Worm (Caenorhabditis elegans) whole organism, mixed stage, embryonic: ENCODE results near the gene gskl-1.

ENCODE experiments used
- blmp-1 ChIP-seq: fragments of 150-350 bp; optimal IDR thresholded peaks from 2 replicates; lab custom pipeline; 2014; ENCODE audit warnings: missing biosample characterization, missing genetic modification characterization
- ces-1 ChIP-seq: fragments of 150-350 bp; optimal IDR thresholded peaks from 2 replicates; lab custom pipeline; 2014; ENCODE audit warnings: missing biosample characterization, missing genetic modification reagents, missing genetic modification characterization
- flh-1 ChIP-seq: fragments of 200-800 bp; sonication (Bioruptor generic); optimal IDR thresholded peaks from 2 replicates; lab custom pipeline; 2018; ENCODE audit warnings: mild to moderate bottlenecking, missing genetic modification characterization, moderate library complexity, missing compliant biosample characterization
- mep-1 ChIP-seq: fragments of 150-350 bp; optimal IDR thresholded peaks from 2 replicates; lab custom pipeline; 2017; ENCODE audit warnings: missing biosample characterization, missing genetic modification reagents, missing genetic modification characterization, inconsistent platforms
- mls-2 ChIP-seq: sonication (generic microtip); optimal IDR thresholded peaks from 2 replicates; lab custom pipeline; 2016; ENCODE audit warnings: mild to moderate bottlenecking, missing genetic modification characterization, moderate library complexity, missing compliant biosample characterization
- nhr-237 ChIP-seq: fragments of 150-350 bp; optimal IDR thresholded peaks from 2 replicates; lab custom pipeline; 2014; ENCODE audit warnings: missing biosample characterization, missing genetic modification characterization
- nhr-28 ChIP-seq: fragments of 150-350 bp; optimal IDR thresholded peaks from 2 replicates; lab custom pipeline; 2014; ENCODE audit warnings: missing biosample characterization, missing genetic modification characterization
- nhr-76 ChIP-seq: sonication (generic microtip); optimal IDR thresholded peaks from 2 replicates; lab custom pipeline; 2017; ENCODE audit warnings: missing biosample characterization, missing genetic modification characterization
- pha-4 ChIP-seq: fragments of 150-350 bp; optimal IDR thresholded peaks from 2 replicates; lab custom pipeline; 2018; ENCODE audit warnings: missing biosample characterization, missing genetic modification reagents, missing genetic modification characterization
- unc-62 ChIP-seq: fragments of 150-350 bp; optimal IDR thresholded peaks from 2 replicates; lab custom pipeline; 2014; ENCODE audit warnings: missing biosample characterization, missing genetic modification reagents, missing genetic modification characterization

DNA sequence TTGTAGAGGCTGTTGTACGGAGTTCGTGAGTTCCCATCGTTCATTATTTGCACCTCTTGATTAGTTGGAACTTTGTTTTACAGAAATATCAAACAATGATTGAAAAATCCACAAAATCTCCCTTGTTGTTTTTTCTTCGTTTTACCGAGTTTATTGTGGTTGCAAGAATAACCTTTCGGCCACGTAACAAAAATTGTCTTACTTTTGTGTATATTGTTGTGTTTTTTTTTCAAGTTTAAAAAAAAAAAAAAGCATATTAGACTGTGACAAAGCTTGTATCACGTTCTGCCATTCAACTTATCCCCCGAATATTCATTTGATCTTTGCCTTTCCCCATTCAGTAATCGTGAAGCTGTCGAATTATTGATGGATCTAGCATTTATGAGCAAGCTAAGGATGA lies 30.2 kb upstream of the gskl-1 start, which contains the start of gene F44F4.10:
- TF ChIP-seq ces-1 (GFP tag; lab: Kevin White, UChicago) (no peak), flh-1 (no peak), nhr-76 (no peak), nhr-28 (tag; lab: Kevin White, UChicago) (no peak), mls-2 (tag; lab: Kevin White, UChicago) (no peak), blmp-1 (tag; lab: Kevin White, UChicago) (no peak), unc-62 (GFP tag; lab: Kevin White, UChicago) (no peak), nhr-237 (no peak), mep-1 (no peak), pha-4 (tag; lab: Kevin White, UChicago) (no peak)
